Worm (Caenorhabditis elegans) whole organism, early embryonic: ENCODE measurements around the gene M02B1.3.

Source experiments
- F13C5.2 ChIP-seq: sonication (generic microtip); optimal IDR thresholded peaks from 2 replicates; lab custom pipeline; 2017; ENCODE audit warnings: mild to moderate bottlenecking, missing genetic modification characterization, inconsistent platforms, missing compliant biosample characterization
- ama-1 ChIP-seq: fragments of 150-350 bp; optimal IDR thresholded peaks from 2 replicates; lab custom pipeline; 2014
- ceh-36 ChIP-seq: sonication (generic microtip); optimal IDR thresholded peaks from 2 replicates; lab custom pipeline; 2016; ENCODE audit warnings: missing genetic modification characterization, inconsistent platforms, missing compliant biosample characterization
- flt-1 ChIP-seq: fragments of 200-800 bp; sonication (Bioruptor generic); IDR thresholded peaks from 2 replicates; pipeline ENCODE4 v1.3.6; 2022; ENCODE audit warnings: missing genetic modification characterization, missing compliant biosample characterization
- hmg-4 ChIP-seq: fragments of 200-800 bp; sonication (Bioruptor generic); optimal IDR thresholded peaks from 2 replicates; lab custom pipeline; 2018; ENCODE audit warnings: mild to moderate bottlenecking, missing genetic modification characterization, missing compliant biosample characterization
- scrt-1 ChIP-seq: fragments of 200-800 bp; sonication (Bioruptor generic); IDR thresholded peaks from 2 replicates; pipeline ENCODE4 v1.3.6; 2022; ENCODE audit warnings: missing genetic modification characterization, missing compliant biosample characterization
- sea-1 ChIP-seq: fragments of 200-800 bp; sonication (Bioruptor generic); conservative IDR thresholded peaks from 2 replicates; pipeline ENCODE4 v1.3.6; 2022; ENCODE audit warnings: missing genetic modification characterization, missing compliant biosample characterization

ce11 chrIV:12833698-12834416 is 2.5 kb upstream of the M02B1.3 start:
- TF ChIP-seq ama-1 (lab: Kevin White, UChicago) (no peak), hmg-4 (no peak), flt-1 (GFP tag; lab: Robert Waterston, UW) (no peak), ceh-36 (tag; lab: Kevin White, UChicago) (no peak), scrt-1 (no peak), F13C5.2 (no peak), sea-1 (no peak)
